Worm (Caenorhabditis elegans): ENCODE results near the gene mdt-29.

DNA sequence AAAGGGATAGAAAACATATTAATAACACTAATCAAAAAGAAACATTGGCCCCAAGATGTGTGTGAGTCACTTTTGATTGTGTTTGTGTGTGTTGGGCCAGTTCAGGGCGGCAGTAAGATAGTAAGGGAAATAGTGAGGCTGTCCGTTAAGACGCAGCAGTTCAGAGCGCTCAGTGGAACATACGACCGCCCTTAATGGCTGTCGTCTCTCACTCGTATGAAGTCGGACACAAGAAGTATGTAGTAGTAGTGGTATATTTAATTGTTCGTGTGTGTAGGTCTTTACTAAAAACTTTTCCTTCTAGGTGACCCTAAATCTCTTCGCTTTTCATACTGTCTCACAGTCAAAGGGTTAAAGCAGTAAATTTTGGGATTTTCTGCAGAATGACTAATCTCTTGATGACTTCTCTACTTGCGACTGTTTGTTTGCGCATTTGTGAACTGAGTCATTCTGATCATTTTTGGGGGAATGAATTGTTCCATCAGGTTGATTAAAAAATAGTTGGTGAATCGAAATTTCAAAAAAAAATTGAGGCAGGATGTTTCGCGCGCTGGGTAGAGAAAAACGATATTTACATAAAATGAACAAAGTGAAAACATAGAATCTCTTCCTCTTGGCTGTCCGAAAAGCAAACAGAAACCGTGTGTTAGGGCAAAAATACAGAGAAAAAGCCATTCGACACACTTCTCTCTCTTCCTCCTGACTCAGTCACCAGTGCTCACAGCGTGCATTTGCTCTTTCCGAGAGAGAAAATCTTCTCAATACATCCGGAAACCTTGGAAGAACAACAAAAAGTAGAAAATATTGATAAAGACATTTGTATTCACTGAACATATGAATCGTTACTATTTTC lies 9.5 kb upstream of the mdt-29 start:
- no peak for TF ChIP-seq F49E8.2 (tag; optimal IDR thresholded peaks at IDR 0.05; ENCODE audit: insufficient read depth)
- no peak for TF ChIP-seq ceh-100 (GFP tag; IDR thresholded peaks at IDR 0.05)
- TF ChIP-seq nhr-90 (tag; optimal IDR thresholded peaks at IDR 0.05): no peak
- TF ChIP-seq F10E7.11 (tag; optimal IDR thresholded peaks at IDR 0.05): no peak
- no peak for TF ChIP-seq let-607 (tag; optimal IDR thresholded peaks at IDR 0.05)
- TF ChIP-seq zim-3 (tag; optimal IDR thresholded peaks at IDR 0.05): no peak
- peak; percentile 73; the same call in 1 of the 2 replicates for TF ChIP-seq madf-3 (GFP tag; IDR thresholded peaks at IDR 0.05)
- TF ChIP-seq let-526 (GFP tag; IDR thresholded peaks at IDR 0.05): no peak
- TF ChIP-seq K12H6.12 (tag; optimal IDR thresholded peaks at IDR 0.05): peak; percentile 23
